Fruit fly (Drosophila melanogaster) whole organism, embryonic: ENCODE results near the gene CG10738.

Source experiments
- ATbp ChIP-seq: fragments of 200-800 bp; sonication (Bioruptor generic); optimal IDR thresholded peaks from 2 replicates; lab custom pipeline; 2017; ENCODE audit warnings: missing biosample characterization, mild to moderate bottlenecking, missing genetic modification characterization, missing genetic modification reagents
- Adf1 ChIP-seq: fragments of 200-800 bp; sonication (Bioruptor generic); IDR thresholded peaks from 2 replicates; pipeline ENCODE4 v1.3.6; 2022; ENCODE audit warnings: missing biosample characterization, missing genetic modification characterization
- Bgb ChIP-seq: fragments of 200-800 bp; sonication (Bioruptor generic); IDR thresholded peaks from 2 replicates; pipeline ENCODE4 v1.3.6; 2022; ENCODE audit warnings: missing biosample characterization, missing genetic modification characterization; ENCODE audit not compliant: partially characterized antibody
- Blimp-1 ChIP-seq: fragments of 200-800 bp; sonication (Bioruptor generic); optimal IDR thresholded peaks from 3 replicates; lab custom pipeline; 2018; ENCODE audit warnings: missing biosample characterization, missing genetic modification characterization, mild to moderate bottlenecking, moderate library complexity, missing genetic modification reagents
- CG10209 ChIP-seq: fragments of 200-800 bp; sonication (Bioruptor generic); optimal IDR thresholded peaks from 3 replicates; lab custom pipeline; 2017; ENCODE audit warnings: missing biosample characterization, mild to moderate bottlenecking, missing genetic modification characterization, missing genetic modification reagents
- CG10267 ChIP-seq: fragments of 200-800 bp; sonication (Bioruptor generic); optimal IDR thresholded peaks from 2 replicates; lab custom pipeline; 2018; ENCODE audit warnings: missing biosample characterization, mild to moderate bottlenecking, missing genetic modification characterization, moderate library complexity
- CG10565 ChIP-seq: fragments of 200-800 bp; sonication (Bioruptor generic); optimal IDR thresholded peaks from 3 replicates; lab custom pipeline; 2016; ENCODE audit warnings: missing biosample characterization, mild to moderate bottlenecking, missing genetic modification characterization
- CG10979 ChIP-seq: fragments of 200-800 bp; sonication (Bioruptor generic); optimal IDR thresholded peaks from 2 replicates; lab custom pipeline; 2018; ENCODE audit warnings: missing biosample characterization, mild to moderate bottlenecking, missing genetic modification characterization, moderate library complexity
- CG12104 ChIP-seq: fragments of 200-800 bp; sonication (Bioruptor generic); optimal IDR thresholded peaks from 3 replicates; lab custom pipeline; 2016; ENCODE audit warnings: missing biosample characterization, missing genetic modification characterization
- CG12659 ChIP-seq: fragments of 200-800 bp; sonication (Bioruptor generic); optimal IDR thresholded peaks from 3 replicates; lab custom pipeline; 2017; ENCODE audit warnings: mild to moderate bottlenecking, missing biosample characterization, missing genetic modification reagents, missing genetic modification characterization
- CG13287 ChIP-seq: fragments of 200-800 bp; sonication (Bioruptor generic); IDR thresholded peaks from 2 replicates; pipeline ENCODE4 v1.3.6; 2022; ENCODE audit warnings: missing biosample characterization, missing genetic modification characterization; ENCODE audit not compliant: partially characterized antibody
- CG14710 ChIP-seq: fragments of 200-800 bp; sonication (Bioruptor generic); optimal IDR thresholded peaks from 3 replicates; lab custom pipeline; 2019; ENCODE audit warnings: missing biosample characterization, mild to moderate bottlenecking, missing genetic modification characterization, moderate library complexity
- CG14860 ChIP-seq: fragments of 200-800 bp; sonication (Bioruptor generic); IDR thresholded peaks from 3 replicates; pipeline ENCODE4 v1.3.6; 2022; ENCODE audit warnings: missing biosample characterization, missing genetic modification characterization; ENCODE audit not compliant: partially characterized antibody
- CG15514 ChIP-seq: fragments of 200-800 bp; sonication (Bioruptor generic); optimal IDR thresholded peaks from 3 replicates; lab custom pipeline; 2017; ENCODE audit warnings: missing biosample characterization, missing genetic modification characterization, mild to moderate bottlenecking, moderate library complexity, missing genetic modification reagents
- CG16813 ChIP-seq: fragments of 200-800 bp; sonication (Bioruptor generic); IDR thresholded peaks from 3 replicates; pipeline ENCODE4 v1.3.6; 2022; ENCODE audit warnings: missing biosample characterization, missing genetic modification characterization; ENCODE audit not compliant: partially characterized antibody
- CG17829 ChIP-seq: fragments of 200-800 bp; optimal IDR thresholded peaks from 2 replicates; lab custom pipeline; 2019; ENCODE audit warnings: missing biosample characterization, mild to moderate bottlenecking, missing genetic modification characterization, moderate library complexity
- CG42726 ChIP-seq: fragments of 200-800 bp; sonication (Bioruptor generic); IDR thresholded peaks from 2 replicates; pipeline ENCODE4 v1.3.6; 2022; ENCODE audit warnings: missing biosample characterization, missing genetic modification characterization; ENCODE audit not compliant: partially characterized antibody
- CG4820 ChIP-seq: fragments of 200-800 bp; sonication (Bioruptor generic); optimal IDR thresholded peaks from 3 replicates; lab custom pipeline; 2016; ENCODE audit warnings: missing biosample characterization, missing genetic modification characterization
- CG7963 ChIP-seq: fragments of 200-800 bp; sonication (Bioruptor generic); IDR thresholded peaks from 3 replicates; pipeline ENCODE4 v1.3.6; 2022; ENCODE audit warnings: missing biosample characterization, missing genetic modification characterization; ENCODE audit not compliant: partially characterized antibody
- CG8924 ChIP-seq: fragments of 200-800 bp; optimal IDR thresholded peaks from 3 replicates; lab custom pipeline; 2019; ENCODE audit warnings: missing biosample characterization, mild to moderate bottlenecking, missing genetic modification characterization, moderate library complexity
- Dip2 ChIP-seq: fragments of 200-800 bp; sonication (Bioruptor generic); IDR thresholded peaks from 2 replicates; pipeline ENCODE4 v1.3.6; 2022; ENCODE audit warnings: missing biosample characterization, missing genetic modification characterization
- Dp ChIP-seq: fragments of 200-800 bp; sonication (Bioruptor generic); optimal IDR thresholded peaks from 2 replicates; lab custom pipeline; 2018; ENCODE audit warnings: missing biosample characterization, mild to moderate bottlenecking, missing genetic modification characterization, moderate library complexity
- Dref ChIP-seq: fragments of 200-800 bp; sonication (Bioruptor generic); IDR thresholded peaks from 2 replicates; pipeline ENCODE4 v1.3.6; 2022; ENCODE audit warnings: missing biosample characterization, missing genetic modification characterization
- HLH4C ChIP-seq: fragments of 200-800 bp; sonication (Bioruptor generic); IDR thresholded peaks from 3 replicates; pipeline ENCODE4 v1.3.6; 2022; ENCODE audit warnings: missing biosample characterization, missing genetic modification characterization; ENCODE audit not compliant: partially characterized antibody
- HLH54F ChIP-seq: fragments of 200-800 bp; sonication (Bioruptor generic); optimal IDR thresholded peaks from 3 replicates; lab custom pipeline; 2016; ENCODE audit warnings: missing biosample characterization, missing genetic modification characterization
- Lhr ChIP-seq: fragments of 200-800 bp; sonication (Bioruptor generic); optimal IDR thresholded peaks from 3 replicates; lab custom pipeline; 2017; ENCODE audit warnings: mild to moderate bottlenecking, missing biosample characterization, missing genetic modification reagents, missing genetic modification characterization
- MBD-R2 ChIP-seq: fragments of 200-800 bp; sonication (Bioruptor generic); IDR thresholded peaks from 2 replicates; pipeline ENCODE4 v1.3.6; 2022; ENCODE audit warnings: missing biosample characterization, missing genetic modification characterization
- Med ChIP-seq: fragments of 200-800 bp; sonication (Bioruptor generic); peaks from one replicate; lab custom pipeline; 2016; ENCODE audit warnings: missing biosample characterization, missing genetic modification characterization, mild to moderate bottlenecking, inconsistent platforms, moderate library complexity
- Sin3A ChIP-seq: fragments of >200 bp; optimal IDR thresholded peaks from 2 replicates; lab custom pipeline; 2018
- Spps ChIP-seq: fragments of 200-800 bp; sonication (Bioruptor generic); optimal IDR thresholded peaks from 2 replicates; lab custom pipeline; 2018; ENCODE audit warnings: missing biosample characterization, mild to moderate bottlenecking, missing genetic modification characterization
- Stat92E ChIP-seq, 3 experiments: fragments of >200 bp in 2 of 3; fragments of 200-800 bp in 1 of 3; sonication (Bioruptor generic) in 1 of 3; optimal IDR thresholded peaks; 2 replicates each; lab custom pipeline; 2017 to 2019; ENCODE audit warnings: missing biosample characterization in 3 of 3, missing genetic modification characterization in 3 of 3, mild to moderate bottlenecking in 1 of 3, moderate library complexity in 1 of 3
- Taf1 ChIP-seq: fragments of 200-800 bp; sonication (Bioruptor generic); IDR thresholded peaks from 2 replicates; pipeline ENCODE4 v1.3.6; 2022; ENCODE audit warnings: missing biosample characterization, missing genetic modification characterization
- YL-1 ChIP-seq: fragments of 200-800 bp; sonication (Bioruptor generic); optimal IDR thresholded peaks from 3 replicates; lab custom pipeline; 2017; ENCODE audit warnings: missing biosample characterization, mild to moderate bottlenecking, missing genetic modification characterization
- ato ChIP-seq: fragments of 200-800 bp; sonication (Bioruptor generic); IDR thresholded peaks from 2 replicates; pipeline ENCODE4 v1.3.6; 2022; ENCODE audit warnings: missing biosample characterization, missing genetic modification characterization; ENCODE audit not compliant: partially characterized antibody
- bab2 ChIP-seq: fragments of 200-800 bp; sonication (Bioruptor generic); optimal IDR thresholded peaks from 2 replicates; lab custom pipeline; 2016; ENCODE audit warnings: missing biosample characterization, missing genetic modification characterization
- grn ChIP-seq: fragments of 200-800 bp; sonication (Bioruptor generic); optimal IDR thresholded peaks from 3 replicates; lab custom pipeline; 2017; ENCODE audit warnings: missing biosample characterization, missing genetic modification characterization
- gt ChIP-seq: fragments of 200-800 bp; sonication (Bioruptor generic); IDR thresholded peaks from 2 replicates; pipeline ENCODE4 v1.3.6; 2022; ENCODE audit warnings: missing biosample characterization, missing genetic modification characterization
- kni ChIP-seq: fragments of 200-800 bp; sonication (Bioruptor generic); optimal IDR thresholded peaks from 3 replicates; lab custom pipeline; 2017; ENCODE audit warnings: mild to moderate bottlenecking, missing biosample characterization, missing genetic modification reagents, missing genetic modification characterization
- knrl ChIP-seq: fragments of 200-800 bp; sonication (Bioruptor generic); IDR thresholded peaks from 3 replicates; pipeline ENCODE4 v1.3.6; 2022; ENCODE audit warnings: missing biosample characterization, missing genetic modification characterization; ENCODE audit not compliant: partially characterized antibody
- lov ChIP-seq, 2 experiments: fragments of 200-800 bp in 1 of 2; fragments of >200 bp in 1 of 2; sonication (Bioruptor generic) in 1 of 2; IDR thresholded peaks in 1 of 2; optimal IDR thresholded peaks in 1 of 2; 2 replicates in 1 of 2; 3 replicates in 1 of 2; pipeline versions ENCODE4 v1.3.6 to Lab custom; 2017 to 2022; ENCODE audit warnings: missing biosample characterization in 1 of 2, missing genetic modification characterization in 1 of 2
- nmo ChIP-seq: fragments of 200-800 bp; sonication (Bioruptor generic); optimal IDR thresholded peaks from 2 replicates; lab custom pipeline; 2018; ENCODE audit warnings: missing biosample characterization, mild to moderate bottlenecking, missing genetic modification characterization, moderate library complexity
- pzg ChIP-seq: fragments of 200-800 bp; sonication (Bioruptor generic); optimal IDR thresholded peaks from 3 replicates; lab custom pipeline; 2018; ENCODE audit warnings: missing biosample characterization, mild to moderate bottlenecking, missing genetic modification characterization, moderate library complexity
- sima ChIP-seq: fragments of 200-800 bp; sonication (Bioruptor generic); optimal IDR thresholded peaks from 2 replicates; lab custom pipeline; 2016; ENCODE audit warnings: missing biosample characterization, missing genetic modification characterization
- stc ChIP-seq: fragments of 200-800 bp; sonication (Bioruptor generic); IDR thresholded peaks from 2 replicates; pipeline ENCODE4 v1.3.6; 2022; ENCODE audit warnings: missing biosample characterization, missing genetic modification characterization
- stwl ChIP-seq: fragments of 200-800 bp; sonication (Bioruptor generic); optimal IDR thresholded peaks from 3 replicates; lab custom pipeline; 2018; ENCODE audit warnings: missing biosample characterization, mild to moderate bottlenecking, missing genetic modification characterization, moderate library complexity
- trem ChIP-seq: fragments of 200-800 bp; optimal IDR thresholded peaks from 3 replicates; lab custom pipeline; 2019; ENCODE audit warnings: missing biosample characterization, mild to moderate bottlenecking, missing genetic modification characterization, moderate library complexity

CG10738 gene

dm6 chr3L:13502484-13503109 is 52.0 kb downstream of the CG10738 start, which contains the start of gene Spt20 (continued):
- TF ChIP-seq ato (GFP tag; lab: Robert Waterston, UW) (peak; percentile 58), CG14710 (tag; lab: Kevin White, UChicago) (peak; percentile 100), CG12104 (GFP tag; lab: Kevin White, UChicago) (no peak), grn (GFP tag; lab: Kevin White, UChicago) (no peak), HLH54F (GFP tag; lab: Kevin White, UChicago) (no peak), gt (GFP tag; lab: Robert Waterston, UW) (no peak), CG4820 (GFP tag; lab: Kevin White, UChicago) (no peak), CG12659 (GFP tag; lab: Kevin White, UChicago) (peak; percentile 77), CG8924 (tag; lab: Kevin White, UChicago) (no peak), Taf1 (no peak), CG10209 (GFP tag; lab: Kevin White, UChicago) (no peak), YL-1 (GFP tag; lab: Kevin White, UChicago) (peak; percentile 93), Sin3A (peak; percentile 81), CG14860 (GFP tag; lab: Robert Waterston, UW) (0 out of 3 replicates have a peak, but pooled peaks have one; percentile 36), stc (GFP tag; lab: Robert Waterston, UW) (no peak), CG17829 (tag; lab: Kevin White, UChicago) (peak; percentile 19), MBD-R2 (GFP tag; lab: Robert Waterston, UW) (peak; percentile 81), Dip2 (GFP tag; lab: Robert Waterston, UW) (no peak), trem (tag; lab: Kevin White, UChicago) (peak; percentile 23), CG10979 (tag; lab: Kevin White, UChicago) (no peak), Bgb (GFP tag; lab: Robert Waterston, UW) (peak; percentile 50; the same call in 1 of the 2 replicates), kni (GFP tag; lab: Kevin White, UChicago) (no peak), Lhr (peak; percentile 44), pzg (GFP tag; lab: Kevin White, UChicago) (peak; percentile 97), CG15514 (GFP tag; lab: Kevin White, UChicago) (peak; percentile 45), CG42726 (GFP tag; lab: Robert Waterston, UW) (0 out of 2 replicates have a peak, but pooled peaks have one; percentile 37), lov (optimal IDR thresholded peaks at IDR 0.05; lab: Kevin White, UChicago) (no peak), lov (GFP tag; IDR thresholded peaks at IDR 0.05; lab: Robert Waterston, UW) (no peak), Spps (no peak), CG7963 (GFP tag; lab: Robert Waterston, UW) (no peak), CG10565 (GFP tag; lab: Kevin White, UChicago) (no peak), Blimp-1 (GFP tag; lab: Kevin White, UChicago) (no peak), Dref (GFP tag; lab: Robert Waterston, UW) (peak; percentile 72), nmo (peak; percentile 34), CG10267 (no peak), Stat92E (GFP tag; optimal IDR thresholded peaks at IDR 0.05; lab: Kevin White, UChicago) (peak in 1 of 3 experiments; percentile 32), Adf1 (GFP tag; lab: Robert Waterston, UW) (peak; percentile 52; the same call in 1 of the 2 replicates), sima (no peak), CG16813 (peak; percentile 57; the same call in 2 of the 3 replicates), CG13287 (peak; percentile 62), Med (GFP tag; lab: Kevin White, UChicago) (peak; percentile 90), stwl (peak; percentile 70), HLH4C (0 out of 3 replicates have a peak, but pooled peaks have one; percentile 32), ATbp (GFP tag; lab: Kevin White, UChicago) (no peak), Dp (peak; percentile 78), knrl (peak; percentile 37; the same call in 2 of the 3 replicates), bab2 (GFP tag; lab: Kevin White, UChicago) (no peak)
